Worm (Caenorhabditis elegans) whole organism, L3 larva: ENCODE data around the gene memb-2.

ENCODE experiments used
- ZK546.5 ChIP-seq: sonication (generic microtip); optimal IDR thresholded peaks from 2 replicates; lab custom pipeline; 2017; ENCODE audit warnings: missing biosample characterization, missing genetic modification characterization
- aly-2 ChIP-seq: fragments of 150-350 bp; optimal IDR thresholded peaks from 2 replicates; lab custom pipeline; 2014; ENCODE audit warnings: missing biosample characterization, missing genetic modification characterization
- ama-1 ChIP-seq: fragments of 150-350 bp; optimal IDR thresholded peaks from 2 replicates; lab custom pipeline; 2018
- ceh-82 ChIP-seq: fragments of 150-350 bp; optimal IDR thresholded peaks from 2 replicates; lab custom pipeline; 2014; ENCODE audit warnings: missing biosample characterization, missing genetic modification characterization
- fos-1 ChIP-seq: fragments of 150-350 bp; optimal IDR thresholded peaks from 2 replicates; lab custom pipeline; 2014; ENCODE audit warnings: missing biosample characterization, missing genetic modification characterization
- nhr-28 ChIP-seq: fragments of 150-350 bp; optimal IDR thresholded peaks from 2 replicates; lab custom pipeline; 2014; ENCODE audit warnings: missing biosample characterization, missing genetic modification characterization
- pqm-1 ChIP-seq: fragments of 150-350 bp; optimal IDR thresholded peaks from 2 replicates; lab custom pipeline; 2017; ENCODE audit warnings: missing biosample characterization, missing genetic modification characterization, inconsistent platforms

DNA sequence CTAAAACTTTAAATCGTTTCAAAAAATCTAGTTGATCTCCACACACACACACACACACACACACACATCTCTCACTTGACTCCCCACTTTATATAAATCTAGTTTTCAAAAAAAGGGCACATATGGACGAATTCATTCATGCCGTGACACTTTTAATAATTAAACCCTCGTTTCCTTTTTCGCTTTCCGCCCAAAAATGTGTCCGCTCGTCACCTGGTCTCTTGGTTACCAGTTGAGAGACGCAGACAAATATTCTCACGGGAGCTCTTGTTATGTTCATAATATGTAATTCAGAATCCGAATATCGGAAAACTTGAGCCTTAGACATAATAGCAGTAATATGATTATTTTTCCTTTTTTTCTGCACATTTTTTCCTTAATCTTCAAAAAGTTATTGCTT is 32.0 kb upstream of the memb-2 start:
- TF ChIP-seq aly-2 (tag; lab: Kevin White, UChicago): no peak
- no peak for TF ChIP-seq pqm-1
- no peak for TF ChIP-seq ZK546.5 (tag; lab: Kevin White, UChicago)
- no peak for TF ChIP-seq ama-1 (lab: Kevin White, UChicago)
- no peak for TF ChIP-seq ceh-82
- no peak for TF ChIP-seq nhr-28 (tag; lab: Kevin White, UChicago)
- TF ChIP-seq fos-1 (tag; lab: Kevin White, UChicago): no peak
